Worm (Caenorhabditis elegans) whole organism, L4 larva: ENCODE measurements around the gene C16C8.12.
A peak's percentile ranks its signal among the peaks of the same experiment; 100 is the strongest.

Experiments used
- F26F4.8 ChIP-seq: fragments of 200-800 bp; sonication (Bioruptor generic); conservative IDR thresholded peaks from 2 replicates; pipeline ENCODE4 v1.3.6; 2022; ENCODE audit warnings: missing genetic modification characterization, missing compliant biosample characterization
- F44E2.7 ChIP-seq: fragments of 200-800 bp; sonication (Bioruptor generic); IDR thresholded peaks from 2 replicates; pipeline ENCODE4 v2.1.2; 2022; ENCODE audit warnings: missing genetic modification characterization, missing compliant biosample characterization
- R02D3.7 ChIP-seq: fragments of 150-350 bp; sonication (generic microtip); optimal IDR thresholded peaks from 3 replicates; lab custom pipeline; 2014; ENCODE audit warnings: missing biosample characterization, missing genetic modification characterization
- T20F7.1 ChIP-seq: fragments of 200-800 bp; sonication (Bioruptor generic); optimal IDR thresholded peaks from 2 replicates; lab custom pipeline; 2018; ENCODE audit warnings: mild to moderate bottlenecking, missing genetic modification characterization, missing compliant biosample characterization
- T26A8.4 ChIP-seq: fragments of 200-800 bp; sonication (Bioruptor generic); IDR thresholded peaks from 2 replicates; pipeline ENCODE4 v1.3.6; 2022; ENCODE audit warnings: missing genetic modification characterization, missing compliant biosample characterization
- Y105C5A.15 ChIP-seq: fragments of 200-800 bp; sonication (Bioruptor generic); IDR thresholded peaks from 2 replicates; pipeline ENCODE4 v1.3.6; 2022; ENCODE audit warnings: missing genetic modification characterization, missing compliant biosample characterization
- ZK546.5 ChIP-seq, 2 experiments: sonication (generic microtip); optimal IDR thresholded peaks; 2 replicates each; lab custom pipeline; 2017; ENCODE audit warnings: missing biosample characterization in 2 of 2, missing genetic modification characterization in 2 of 2
- aha-1 ChIP-seq: fragments of 150-350 bp; peaks from one replicate; lab custom pipeline; 2014; ENCODE audit warnings: missing biosample characterization, missing genetic modification characterization
- ama-1 ChIP-seq: fragments of 150-350 bp; optimal IDR thresholded peaks from 2 replicates; lab custom pipeline; 2014; ENCODE audit warnings: inconsistent platforms, mixed read lengths
- ceh-44 ChIP-seq: fragments of 200-800 bp; sonication (Bioruptor generic); IDR thresholded peaks from 2 replicates; pipeline ENCODE4 v1.3.6; 2022; ENCODE audit warnings: missing genetic modification reagents, missing genetic modification characterization, missing compliant biosample characterization
- ceh-62 ChIP-seq: sonication (generic microtip); optimal IDR thresholded peaks from 2 replicates; lab custom pipeline; 2017; ENCODE audit warnings: missing biosample characterization, missing genetic modification characterization
- ceh-82 ChIP-seq: sonication (generic microtip); optimal IDR thresholded peaks from 2 replicates; lab custom pipeline; 2017; ENCODE audit warnings: missing biosample characterization, missing genetic modification characterization
- ctbp-1 ChIP-seq: fragments of 200-800 bp; sonication (Bioruptor generic); IDR thresholded peaks from 2 replicates; pipeline ENCODE4 v1.3.6; 2022; ENCODE audit warnings: missing genetic modification reagents, missing genetic modification characterization, missing compliant biosample characterization
- daf-16 ChIP-seq, 3 experiments: sonication (generic microtip); optimal IDR thresholded peaks; 2 replicates each; lab custom pipeline; 2016 to 2017; ENCODE audit warnings: missing genetic modification characterization in 3 of 3, missing genetic modification reagents in 3 of 3, mild to moderate bottlenecking in 2 of 3, missing compliant biosample characterization in 2 of 3, missing biosample characterization in 1 of 3, moderate library complexity in 1 of 3
- daf-19 ChIP-seq: fragments of 200-800 bp; sonication (Bioruptor generic); conservative IDR thresholded peaks from 2 replicates; pipeline ENCODE4 v1.3.6; 2022; ENCODE audit warnings: missing genetic modification characterization, missing compliant biosample characterization
- dmd-6 ChIP-seq: fragments of 200-800 bp; sonication (Bioruptor generic); IDR thresholded peaks from 2 replicates; pipeline ENCODE4 v1.3.6; 2022; ENCODE audit warnings: missing genetic modification reagents, missing genetic modification characterization, missing compliant biosample characterization
- dmd-8 ChIP-seq: fragments of 200-800 bp; sonication (Bioruptor generic); IDR thresholded peaks from 2 replicates; pipeline ENCODE4 v1.3.6; 2022; ENCODE audit warnings: missing genetic modification characterization, missing compliant biosample characterization
- dve-1 ChIP-seq: sonication (generic microtip); optimal IDR thresholded peaks from 2 replicates; lab custom pipeline; 2017; ENCODE audit warnings: antibody characterized with exemption, mild to moderate bottlenecking, missing genetic modification characterization, missing compliant biosample characterization; ENCODE audit not compliant: insufficient read depth
- egl-27 ChIP-seq: sonication (generic microtip); optimal IDR thresholded peaks from 3 replicates; lab custom pipeline; 2017; ENCODE audit warnings: missing biosample characterization, missing genetic modification reagents, missing genetic modification characterization
- egl-43 ChIP-seq: fragments of 200-800 bp; sonication (Bioruptor generic); IDR thresholded peaks from 2 replicates; pipeline ENCODE4 v1.3.6; 2022; ENCODE audit warnings: missing genetic modification reagents, missing genetic modification characterization, missing compliant biosample characterization
- jun-1 ChIP-seq: fragments of 150-350 bp; optimal IDR thresholded peaks from 2 replicates; lab custom pipeline; 2014; ENCODE audit warnings: missing biosample characterization, missing genetic modification reagents, missing genetic modification characterization
- lin-29 ChIP-seq: fragments of 200-800 bp; sonication (Bioruptor generic); IDR thresholded peaks from 2 replicates; pipeline ENCODE4 v1.3.6; 2022; ENCODE audit warnings: missing genetic modification reagents, missing genetic modification characterization, missing compliant biosample characterization
- lin-39 ChIP-seq: fragments of 150-350 bp; optimal IDR thresholded peaks from 2 replicates; lab custom pipeline; 2014; ENCODE audit warnings: missing biosample characterization, missing genetic modification reagents, missing genetic modification characterization
- lir-3 ChIP-seq: sonication (generic microtip); optimal IDR thresholded peaks from 2 replicates; lab custom pipeline; 2016; ENCODE audit warnings: mild to moderate bottlenecking, missing genetic modification characterization, missing compliant biosample characterization
- lsy-2 ChIP-seq, 2 experiments: fragments of 150-350 bp in 1 of 2; sonication (generic microtip) in 1 of 2; optimal IDR thresholded peaks; 2 replicates each; lab custom pipeline; 2014 to 2017; ENCODE audit warnings: missing biosample characterization in 2 of 2, missing genetic modification characterization in 2 of 2
- madf-5 ChIP-seq, 2 experiments: fragments of 200-800 bp; sonication (Bioruptor generic); IDR thresholded peaks; 2 replicates each; pipeline ENCODE4 v1.3.6; 2022; ENCODE audit warnings: missing compliant biosample characterization in 2 of 2, missing genetic modification characterization in 2 of 2
- mep-1 ChIP-seq: fragments of 150-350 bp; sonication (generic microtip); optimal IDR thresholded peaks from 3 replicates; lab custom pipeline; 2014; ENCODE audit warnings: missing biosample characterization, missing genetic modification characterization
- mes-2 ChIP-seq: sonication (generic microtip); optimal IDR thresholded peaks from 2 replicates; lab custom pipeline; 2016; ENCODE audit warnings: missing genotype, mild to moderate bottlenecking, missing genetic modification characterization, missing compliant biosample characterization; ENCODE audit not compliant: poor library complexity, severe bottlenecking
- mxl-2 ChIP-seq: fragments of 200-800 bp; sonication (Bioruptor generic); conservative IDR thresholded peaks from 2 replicates; pipeline ENCODE4 v1.3.6; 2022; ENCODE audit warnings: missing genetic modification reagents, missing genetic modification characterization, missing compliant biosample characterization
- nhr-102 ChIP-seq: sonication (generic microtip); optimal IDR thresholded peaks from 2 replicates; lab custom pipeline; 2016; ENCODE audit warnings: mild to moderate bottlenecking, missing genetic modification characterization, moderate library complexity, missing compliant biosample characterization
- nhr-11 ChIP-seq: fragments of 150-350 bp; optimal IDR thresholded peaks from 2 replicates; lab custom pipeline; 2014; ENCODE audit warnings: missing biosample characterization, missing genetic modification characterization
- nhr-237 ChIP-seq: sonication (generic microtip); optimal IDR thresholded peaks from 2 replicates; lab custom pipeline; 2017; ENCODE audit warnings: missing biosample characterization, missing genetic modification characterization
- nhr-25 ChIP-seq: sonication (generic microtip); optimal IDR thresholded peaks from 2 replicates; lab custom pipeline; 2017; ENCODE audit warnings: missing genetic modification characterization, mild to moderate bottlenecking, missing compliant biosample characterization, antibody characterized with exemption, moderate library complexity, borderline replicate concordance; ENCODE audit not compliant: insufficient read depth
- nhr-28 ChIP-seq: fragments of 150-350 bp; optimal IDR thresholded peaks from 2 replicates; lab custom pipeline; 2014; ENCODE audit warnings: missing biosample characterization, missing genetic modification characterization
- nhr-41 ChIP-seq: fragments of 200-800 bp; sonication (Bioruptor generic); IDR thresholded peaks from 2 replicates; pipeline ENCODE4 v1.3.6; 2022; ENCODE audit warnings: missing genetic modification reagents, missing genetic modification characterization, missing compliant biosample characterization
- nhr-77 ChIP-seq: fragments of 150-350 bp; optimal IDR thresholded peaks from 2 replicates; lab custom pipeline; 2014; ENCODE audit warnings: missing biosample characterization, missing genetic modification characterization
- pha-4 ChIP-seq, 2 experiments: fragments of 150-350 bp in 1 of 2; fragments of 200-800 bp in 1 of 2; sonication (Bioruptor generic) in 1 of 2; IDR thresholded peaks in 1 of 2; optimal IDR thresholded peaks in 1 of 2; 2 replicates each; pipeline versions ENCODE4 v1.3.6 to Lab custom; 2014 to 2022; ENCODE audit warnings: missing genetic modification characterization in 2 of 2, missing genetic modification reagents in 2 of 2, missing biosample characterization in 1 of 2, missing compliant biosample characterization in 1 of 2
- pqm-1 ChIP-seq: sonication (generic microtip); optimal IDR thresholded peaks from 2 replicates; lab custom pipeline; 2017; ENCODE audit warnings: missing biosample characterization, missing genetic modification characterization
- rbr-2 ChIP-seq: sonication (generic microtip); optimal IDR thresholded peaks from 2 replicates; lab custom pipeline; 2016; ENCODE audit warnings: missing genotype, missing genetic modification characterization, missing compliant biosample characterization
- skn-1 ChIP-seq: fragments of 150-350 bp; optimal IDR thresholded peaks from 2 replicates; lab custom pipeline; 2014; ENCODE audit warnings: missing biosample characterization, missing genetic modification characterization
- snpc-1.2 ChIP-seq: fragments of 200-800 bp; sonication (Bioruptor generic); IDR thresholded peaks from 2 replicates; pipeline ENCODE4 v1.3.6; 2022; ENCODE audit warnings: missing genetic modification reagents, missing genetic modification characterization, missing compliant biosample characterization
- snpc-4 ChIP-seq: fragments of 150-350 bp; optimal IDR thresholded peaks from 2 replicates; lab custom pipeline; 2014; ENCODE audit warnings: missing biosample characterization, missing genetic modification characterization
- spr-3 ChIP-seq: fragments of 200-800 bp; sonication (Bioruptor generic); optimal IDR thresholded peaks from 2 replicates; lab custom pipeline; 2018; ENCODE audit warnings: mild to moderate bottlenecking, missing genetic modification characterization, missing compliant biosample characterization
- tra-1 ChIP-seq: fragments of 200-800 bp; sonication (Bioruptor generic); IDR thresholded peaks from 2 replicates; pipeline ENCODE4 v1.3.6; 2022; ENCODE audit warnings: missing genetic modification reagents, missing genetic modification characterization, missing compliant biosample characterization
- unc-130 ChIP-seq: sonication (generic microtip); optimal IDR thresholded peaks from 2 replicates; lab custom pipeline; 2016; ENCODE audit warnings: missing genetic modification reagents, missing genetic modification characterization, missing compliant biosample characterization
- unc-39 ChIP-seq: sonication (generic microtip); optimal IDR thresholded peaks from 2 replicates; lab custom pipeline; 2017; ENCODE audit warnings: missing biosample characterization, missing genetic modification characterization
- unc-62 ChIP-seq, 3 experiments: fragments of 150-350 bp in 1 of 3; sonication (generic microtip); optimal IDR thresholded peaks in 2 of 3; peaks in 1 of 3; 1 replicate in 1 of 3; 2 replicates in 2 of 3; lab custom pipeline; 2014 to 2017; ENCODE audit warnings: missing biosample characterization in 3 of 3, missing genetic modification characterization in 3 of 3, missing genetic modification reagents in 3 of 3, missing genotype in 1 of 3
- ztf-7 ChIP-seq: fragments of 150-350 bp; optimal IDR thresholded peaks from 2 replicates; lab custom pipeline; 2014; ENCODE audit warnings: missing biosample characterization, missing genetic modification characterization

Gene C16C8.12

ce11 chrII:3502011-3502410, 49.5 kb downstream of the C16C8.12 start:
- TF ChIP-seq mxl-2 (GFP tag; lab: Robert Waterston, UW) (no peak), egl-43 (GFP tag; lab: Robert Waterston, UW) (peak; percentile 61; the same call in 1 of the 2 replicates), F26F4.8 (no peak), ceh-62 (no peak), nhr-102 (tag; lab: Kevin White, UChicago) (no peak), lsy-2 (tag; optimal IDR thresholded peaks at IDR 0.05; lab: Kevin White, UChicago) (no peak), ctbp-1 (GFP tag; lab: Robert Waterston, UW) (no peak), nhr-77 (tag; lab: Kevin White, UChicago) (no peak), ZK546.5 (tag; optimal IDR thresholded peaks at IDR 0.05; lab: Kevin White, UChicago) (no peak), madf-5 (GFP tag; IDR thresholded peaks at IDR 0.05; lab: Robert Waterston, UW) (no peak), nhr-11 (tag; lab: Kevin White, UChicago) (no peak), pha-4 (GFP tag; IDR thresholded peaks at IDR 0.05; lab: Robert Waterston, UW) (peak; percentile 15; the same call in 1 of the 2 replicates), pha-4 (tag; optimal IDR thresholded peaks at IDR 0.05; lab: Kevin White, UChicago) (no peak), unc-62 (GFP tag; optimal IDR thresholded peaks at IDR 0.05 in 1 of 2; lab: Kevin White, UChicago) (peak in 1 of 2 experiments; percentile 67), unc-62 (tag; optimal IDR thresholded peaks at IDR 0.05; lab: Kevin White, UChicago) (no peak), pqm-1 (tag; lab: Kevin White, UChicago) (no peak), R02D3.7 (tag; lab: Kevin White, UChicago) (no peak), ceh-82 (tag; lab: Kevin White, UChicago) (no peak), daf-16 (GFP tag; optimal IDR thresholded peaks at IDR 0.05; lab: Kevin White, UChicago) (no peak), daf-16 (tag; optimal IDR thresholded peaks at IDR 0.05; lab: Kevin White, UChicago) (no peak), snpc-4 (tag; lab: Kevin White, UChicago) (no peak), dve-1 (no peak), lir-3 (tag; lab: Kevin White, UChicago) (no peak), Y105C5A.15 (0 out of 2 replicates have a peak, but pooled peaks have one; percentile 43), T20F7.1 (no peak), ama-1 (lab: Kevin White, UChicago) (no peak), nhr-28 (tag; lab: Kevin White, UChicago) (no peak), snpc-1.2 (GFP tag; lab: Robert Waterston, UW) (no peak), nhr-237 (tag; lab: Kevin White, UChicago) (no peak), lin-29 (GFP tag; lab: Robert Waterston, UW) (no peak), aha-1 (tag; lab: Kevin White, UChicago) (peak; percentile 94)

ce11 chrII:3502520-3503323, 50.2 kb downstream of the C16C8.12 start, which contains the start of the genes col-71 and Y49F6B.2:
Gene col-71 (minus strand): TSS chrII:3502570.
Gene Y49F6B.2 (plus strand): TSS chrII:3502968.
- TF ChIP-seq ama-1 (lab: Kevin White, UChicago) (no peak), F44E2.7 (no peak), dmd-8 (no peak), skn-1 (tag; lab: Kevin White, UChicago) (no peak), T26A8.4 (GFP tag; lab: Robert Waterston, UW) (no peak), lin-39 (tag; lab: Kevin White, UChicago) (no peak), ceh-44 (GFP tag; lab: Robert Waterston, UW) (peak; percentile 48; the same call in 1 of the 2 replicates), unc-130 (peak; percentile 91), rbr-2 (tag; lab: Kevin White, UChicago) (peak; percentile 78), unc-39 (no peak), dmd-6 (GFP tag; lab: Robert Waterston, UW) (peak; percentile 45), mes-2 (tag; lab: Kevin White, UChicago) (peak; percentile 99), spr-3 (GFP tag; lab: Kevin White, UChicago) (no peak), mep-1 (peak; percentile 65), snpc-1.2 (GFP tag; lab: Robert Waterston, UW) (no peak), nhr-77 (tag; lab: Kevin White, UChicago) (peak; percentile 4), jun-1 (tag; lab: Kevin White, UChicago) (no peak), nhr-41 (GFP tag; lab: Robert Waterston, UW) (no peak), egl-27 (tag; lab: Kevin White, UChicago) (no peak), daf-16 (GFP tag; optimal IDR thresholded peaks at IDR 0.05; lab: Kevin White, UChicago) (no peak), daf-16 (tag; optimal IDR thresholded peaks at IDR 0.05; lab: Kevin White, UChicago) (peak; percentile 12), nhr-25 (tag; lab: Kevin White, UChicago) (no peak), tra-1 (GFP tag; lab: Robert Waterston, UW) (no peak), ztf-7 (no peak), daf-19 (GFP tag; lab: Robert Waterston, UW) (no peak)
